Worm (Caenorhabditis elegans) whole organism, young adult: ENCODE data around the gene K11H12.1.
A peak's percentile ranks its signal among the peaks of the same experiment; 100 is the strongest.

Experiments used
- C06A6.2 ChIP-seq: fragments of 200-800 bp; sonication (Bioruptor generic); conservative IDR thresholded peaks from 2 replicates; pipeline ENCODE4 v1.3.6; 2022; ENCODE audit warnings: missing genetic modification characterization, missing compliant biosample characterization
- D2030.7 ChIP-seq: fragments of 200-800 bp; sonication (Bioruptor generic); IDR thresholded peaks from 2 replicates; pipeline ENCODE4 v1.3.6; 2022; ENCODE audit warnings: missing genetic modification reagents, missing genetic modification characterization, missing compliant biosample characterization
- F10E7.11 ChIP-seq: sonication (generic microtip); optimal IDR thresholded peaks from 2 replicates; lab custom pipeline; 2017; ENCODE audit warnings: mild to moderate bottlenecking, missing genetic modification characterization, moderate library complexity, missing compliant biosample characterization
- F22D6.2 ChIP-seq: sonication (generic microtip); optimal IDR thresholded peaks from 2 replicates; lab custom pipeline; 2016; ENCODE audit warnings: mild to moderate bottlenecking, missing genetic modification characterization, missing compliant biosample characterization
- F57C9.4 ChIP-seq: sonication (generic microtip); optimal IDR thresholded peaks from 2 replicates; lab custom pipeline; 2017; ENCODE audit warnings: mild to moderate bottlenecking, missing genetic modification characterization, missing compliant biosample characterization
- Y79H2A.3 ChIP-seq: fragments of 200-800 bp; sonication (Bioruptor generic); conservative IDR thresholded peaks from 2 replicates; pipeline ENCODE4 v1.3.6; 2022; ENCODE audit warnings: missing genetic modification reagents, missing genetic modification characterization, missing compliant biosample characterization
- ama-1 ChIP-seq, 3 experiments: fragments of 150-350 bp in 1 of 3; sonication (generic microtip) in 2 of 3; optimal IDR thresholded peaks; 2 replicates each; lab custom pipeline; 2014 to 2018; ENCODE audit warnings: missing biosample characterization in 2 of 3, missing genetic modification characterization in 2 of 3, missing genetic modification reagents in 2 of 3
- aptf-2 ChIP-seq: fragments of 200-800 bp; sonication (Bioruptor generic); conservative IDR thresholded peaks from 2 replicates; pipeline ENCODE4 v1.3.6; 2022; ENCODE audit warnings: missing genetic modification reagents, missing genetic modification characterization, missing compliant biosample characterization
- aptf-3 ChIP-seq: fragments of 200-800 bp; sonication (Bioruptor generic); IDR thresholded peaks from 2 replicates; pipeline ENCODE4 v1.3.6; 2022; ENCODE audit warnings: missing genetic modification characterization, missing compliant biosample characterization
- atf-7 ChIP-seq: sonication (generic microtip); optimal IDR thresholded peaks from 2 replicates; lab custom pipeline; 2017; ENCODE audit warnings: mild to moderate bottlenecking, missing genetic modification characterization, missing compliant biosample characterization
- attf-3 ChIP-seq: fragments of 200-800 bp; sonication (Bioruptor generic); conservative IDR thresholded peaks from 2 replicates; pipeline ENCODE4 v1.3.6; 2022; ENCODE audit warnings: missing genetic modification reagents, missing genetic modification characterization, missing compliant biosample characterization
- attf-6 ChIP-seq: fragments of 200-800 bp; sonication (Bioruptor generic); IDR thresholded peaks from 2 replicates; pipeline ENCODE4 v1.3.6; 2022; ENCODE audit warnings: missing genetic modification reagents, missing genetic modification characterization, missing compliant biosample characterization
- cebp-1 ChIP-seq, 2 experiments: fragments of 200-800 bp in 1 of 2; sonication (Bioruptor generic) in 1 of 2; sonication (generic microtip) in 1 of 2; IDR thresholded peaks in 1 of 2; optimal IDR thresholded peaks in 1 of 2; 2 replicates each; pipeline versions ENCODE4 v1.3.6 to Lab custom; 2017 to 2022; ENCODE audit warnings: missing compliant biosample characterization in 2 of 2, missing genetic modification characterization in 2 of 2, mild to moderate bottlenecking in 1 of 2, missing genetic modification reagents in 1 of 2, moderate library complexity in 1 of 2
- ceh-100 ChIP-seq: fragments of 200-800 bp; sonication (Bioruptor generic); IDR thresholded peaks from 2 replicates; pipeline ENCODE4 v1.3.6; 2022; ENCODE audit warnings: missing genetic modification reagents, missing genetic modification characterization, missing compliant biosample characterization
- ceh-40 ChIP-seq: fragments of 200-800 bp; sonication (Bioruptor generic); IDR thresholded peaks from 2 replicates; pipeline ENCODE4 v1.3.6; 2022; ENCODE audit warnings: missing genetic modification characterization, missing compliant biosample characterization
- ceh-91 ChIP-seq: fragments of 200-800 bp; sonication (Bioruptor generic); IDR thresholded peaks from 2 replicates; pipeline ENCODE4 v1.3.6; 2022; ENCODE audit warnings: missing genetic modification reagents, missing genetic modification characterization, missing compliant biosample characterization
- dox-1 ChIP-seq: fragments of 200-800 bp; sonication (Bioruptor generic); IDR thresholded peaks from 2 replicates; pipeline ENCODE4 v1.3.6; 2022; ENCODE audit warnings: missing genetic modification reagents, missing genetic modification characterization, missing compliant biosample characterization
- dpl-1 ChIP-seq: fragments of 150-350 bp; optimal IDR thresholded peaks from 2 replicates; lab custom pipeline; 2014; ENCODE audit warnings: missing biosample characterization, missing genetic modification reagents, missing genetic modification characterization
- egl-18 ChIP-seq: fragments of 200-800 bp; sonication (Bioruptor generic); IDR thresholded peaks from 2 replicates; pipeline ENCODE4 v1.3.6; 2022; ENCODE audit warnings: missing genetic modification reagents, missing genetic modification characterization, missing compliant biosample characterization
- ekl-4 ChIP-seq: fragments of 200-800 bp; sonication (Bioruptor generic); IDR thresholded peaks from 2 replicates; pipeline ENCODE4 v1.3.6; 2022; ENCODE audit warnings: missing genetic modification reagents, missing genetic modification characterization, missing compliant biosample characterization
- gei-17 ChIP-seq: fragments of 200-800 bp; sonication (Bioruptor generic); optimal IDR thresholded peaks from 2 replicates; lab custom pipeline; 2018; ENCODE audit warnings: mild to moderate bottlenecking, missing genetic modification characterization, missing compliant biosample characterization
- hmg-1.2 ChIP-seq: fragments of 200-800 bp; sonication (Bioruptor generic); IDR thresholded peaks from 2 replicates; pipeline ENCODE4 v1.3.6; 2022; ENCODE audit warnings: missing genetic modification reagents, missing genetic modification characterization, missing compliant biosample characterization
- hsf-1 ChIP-seq: fragments of 200-800 bp; sonication (Bioruptor generic); IDR thresholded peaks from 2 replicates; pipeline ENCODE4 v1.3.6; 2022; ENCODE audit warnings: missing genetic modification reagents, missing genetic modification characterization, missing compliant biosample characterization
- lag-1 ChIP-seq: fragments of 200-800 bp; sonication (Bioruptor generic); IDR thresholded peaks from 2 replicates; pipeline ENCODE4 v1.3.6; 2022; ENCODE audit warnings: missing genetic modification reagents, missing genetic modification characterization, missing compliant biosample characterization
- let-526 ChIP-seq: fragments of 200-800 bp; sonication (Bioruptor generic); IDR thresholded peaks from 2 replicates; pipeline ENCODE4 v1.3.6; 2022; ENCODE audit warnings: missing genetic modification reagents, missing genetic modification characterization, missing compliant biosample characterization
- let-607 ChIP-seq, 2 experiments: fragments of 200-800 bp in 1 of 2; sonication (Bioruptor generic) in 1 of 2; sonication (generic microtip) in 1 of 2; optimal IDR thresholded peaks; 2 replicates each; lab custom pipeline; 2016 to 2018; ENCODE audit warnings: mild to moderate bottlenecking in 2 of 2, missing compliant biosample characterization in 2 of 2, missing genetic modification characterization in 2 of 2, moderate library complexity in 2 of 2, missing genotype in 1 of 2
- lin-40 ChIP-seq: sonication (generic microtip); optimal IDR thresholded peaks from 2 replicates; lab custom pipeline; 2016; ENCODE audit warnings: missing genetic modification characterization, mild to moderate bottlenecking, missing compliant biosample characterization, missing genotype, missing genetic modification reagents
- lin-54 ChIP-seq: fragments of 200-800 bp; sonication (Bioruptor generic); optimal IDR thresholded peaks from 2 replicates; lab custom pipeline; 2018; ENCODE audit warnings: mild to moderate bottlenecking, missing genetic modification characterization, missing compliant biosample characterization
- lir-1 ChIP-seq: fragments of 200-800 bp; sonication (Bioruptor generic); conservative IDR thresholded peaks from 2 replicates; pipeline ENCODE4 v1.3.6; 2022; ENCODE audit warnings: missing genetic modification reagents, missing genetic modification characterization, missing compliant biosample characterization
- lsy-27 ChIP-seq: sonication (generic microtip); optimal IDR thresholded peaks from 2 replicates; lab custom pipeline; 2017; ENCODE audit warnings: missing genetic modification characterization, mild to moderate bottlenecking, missing compliant biosample characterization, antibody characterized with exemption, missing genotype, borderline replicate concordance; ENCODE audit not compliant: insufficient read depth
- madf-8 ChIP-seq: fragments of 200-800 bp; sonication (Bioruptor generic); conservative IDR thresholded peaks from 2 replicates; pipeline ENCODE4 v1.3.6; 2022; ENCODE audit warnings: missing genetic modification reagents, missing genetic modification characterization, missing compliant biosample characterization
- nfya-1 ChIP-seq: sonication (generic microtip); optimal IDR thresholded peaks from 2 replicates; lab custom pipeline; 2017; ENCODE audit warnings: antibody characterized with exemption, missing compliant biosample characterization, missing genetic modification characterization, borderline replicate concordance; ENCODE audit not compliant: insufficient read depth
- nhr-80 ChIP-seq: sonication (generic microtip); optimal IDR thresholded peaks from 2 replicates; lab custom pipeline; 2016; ENCODE audit warnings: missing genetic modification characterization, missing compliant biosample characterization
- rcor-1 ChIP-seq: fragments of 200-800 bp; sonication (Bioruptor generic); IDR thresholded peaks from 2 replicates; pipeline ENCODE4 v1.3.6; 2022; ENCODE audit warnings: missing genetic modification reagents, missing genetic modification characterization, missing compliant biosample characterization
- snpc-1.1 ChIP-seq: sonication (generic microtip); optimal IDR thresholded peaks from 2 replicates; lab custom pipeline; 2017; ENCODE audit warnings: missing genetic modification characterization, mild to moderate bottlenecking, missing compliant biosample characterization, antibody characterized with exemption, moderate library complexity, missing genotype, missing genetic modification reagents; ENCODE audit not compliant: insufficient read depth
- snpc-4 ChIP-seq, 5 experiments: fragments of 150-350 bp in 1 of 5; sonication (generic microtip) in 4 of 5; optimal IDR thresholded peaks; 2 replicates each; lab custom pipeline; 2014 to 2018; ENCODE audit warnings: missing genetic modification characterization in 5 of 5, missing biosample characterization in 3 of 5, antibody characterized with exemption in 2 of 5, mild to moderate bottlenecking in 2 of 5, missing compliant biosample characterization in 2 of 5, missing genotype in 2 of 5, moderate library complexity in 2 of 5, missing genetic modification reagents in 1 of 5
- tbp1 ChIP-seq: fragments of 200-800 bp; sonication (Bioruptor generic); optimal IDR thresholded peaks from 2 replicates; lab custom pipeline; 2018; ENCODE audit warnings: mild to moderate bottlenecking, missing genetic modification characterization, missing compliant biosample characterization
- tbx-9 ChIP-seq: sonication (generic microtip); optimal IDR thresholded peaks from 2 replicates; lab custom pipeline; 2016; ENCODE audit warnings: borderline replicate concordance, missing genetic modification characterization, inconsistent platforms, missing compliant biosample characterization
- unc-62 ChIP-seq: fragments of 150-350 bp; optimal IDR thresholded peaks from 2 replicates; lab custom pipeline; 2014; ENCODE audit warnings: missing biosample characterization, missing genetic modification reagents, missing genetic modification characterization

K11H12.1 gene

ce11 chrIV:627237-627636 lies 26.0 kb downstream of the K11H12.1 start, which contains the start of gene nhr-76:
TSS of gene nhr-76 (plus strand) at chrIV:627537.
- TF ChIP-seq let-607 (tag; optimal IDR thresholded peaks at IDR 0.05; lab: Kevin White, UChicago) (no peak), ceh-100 (GFP tag; lab: Robert Waterston, UW) (no peak), F22D6.2 (tag; lab: Kevin White, UChicago) (no peak), atf-7 (no peak), Y79H2A.3 (GFP tag; lab: Robert Waterston, UW) (no peak), tbp1 (GFP tag; lab: Kevin White, UChicago) (no peak), let-526 (GFP tag; lab: Robert Waterston, UW) (no peak), lin-54 (no peak), ama-1 (optimal IDR thresholded peaks at IDR 0.05; lab: Kevin White, UChicago) (no peak), ama-1 (GFP tag; optimal IDR thresholded peaks at IDR 0.05; lab: Kevin White, UChicago) (no peak)

- TF ChIP-seq F57C9.4 (tag; lab: Kevin White, UChicago) (no peak), rcor-1 (GFP tag; lab: Robert Waterston, UW) (no peak), madf-8 (GFP tag; lab: Robert Waterston, UW) (no peak), unc-62 (GFP tag; lab: Kevin White, UChicago) (peak; percentile 81), egl-18 (no peak), lag-1 (GFP tag; lab: Robert Waterston, UW) (no peak), nhr-80 (peak; percentile 86), tbx-9 (tag; lab: Kevin White, UChicago) (no peak), attf-3 (GFP tag; lab: Robert Waterston, UW) (no peak), lir-1 (no peak), snpc-4 (GFP tag; optimal IDR thresholded peaks at IDR 0.05; lab: Kevin White, UChicago) (no peak), snpc-4 (tag; optimal IDR thresholded peaks at IDR 0.05; lab: Kevin White, UChicago) (peak in 2 of 4 experiments; percentile 5 to 18), cebp-1 (GFP tag; IDR thresholded peaks at IDR 0.05; lab: Robert Waterston, UW) (no peak), cebp-1 (tag; optimal IDR thresholded peaks at IDR 0.05; lab: Kevin White, UChicago) (peak; percentile 27), dpl-1 (no peak), ekl-4 (GFP tag; lab: Robert Waterston, UW) (no peak), hmg-1.2 (GFP tag; lab: Robert Waterston, UW) (no peak), aptf-2 (GFP tag; lab: Robert Waterston, UW) (no peak), F10E7.11 (no peak), nfya-1 (no peak), dox-1 (GFP tag; lab: Robert Waterston, UW) (peak; percentile 40; the same call in 1 of the 2 replicates), C06A6.2 (no peak), atf-7 (no peak), tbp1 (GFP tag; lab: Kevin White, UChicago) (no peak), lsy-27 (tag; lab: Kevin White, UChicago) (no peak), snpc-1.1 (no peak), lin-40 (tag; lab: Kevin White, UChicago) (peak; percentile 53), ceh-40 (GFP tag; lab: Robert Waterston, UW) (no peak), hsf-1 (GFP tag; lab: Robert Waterston, UW) (no peak)
These were observed 27.2 kb downstream of the K11H12.1 start for ce11 chrIV:625947-626548.

DNA sequence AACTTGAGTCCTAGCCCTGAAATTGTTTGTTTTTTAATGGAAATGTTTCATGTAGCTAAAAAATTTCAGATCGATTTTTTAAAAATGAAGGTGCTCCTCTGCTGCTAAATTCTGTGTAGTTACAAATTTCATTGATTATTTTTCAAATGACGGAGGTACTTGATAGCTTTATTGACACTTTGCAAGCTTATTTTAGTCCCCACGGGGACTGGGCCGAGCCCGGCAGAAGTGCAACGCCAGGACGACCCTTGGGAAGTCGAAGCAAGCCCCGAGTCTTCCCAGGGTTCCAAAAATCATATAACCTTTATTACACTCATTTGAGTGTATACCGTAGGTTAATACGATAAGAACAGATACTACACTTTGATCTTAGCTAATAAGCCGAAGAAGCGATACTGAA lies 29.3 kb downstream of the K11H12.1 start:
- TF ChIP-seq gei-17 (GFP tag; lab: Kevin White, UChicago): no peak
- peak; percentile 37; the same call in 1 of the 2 replicates for TF ChIP-seq D2030.7 (GFP tag; lab: Robert Waterston, UW)
- 0 out of 2 replicates have a peak, but pooled peaks have one; percentile 23 for TF ChIP-seq aptf-3 (GFP tag; lab: Robert Waterston, UW)
- TF ChIP-seq aptf-2 (GFP tag; lab: Robert Waterston, UW): peak; percentile 56; the same call in 1 of the 2 replicates
- peak; percentile 81 for TF ChIP-seq attf-6 (GFP tag; lab: Robert Waterston, UW)
- TF ChIP-seq ceh-91 (GFP tag; lab: Robert Waterston, UW): no peak
- TF ChIP-seq, all 124 proteins: peak for 4
